Worm (Caenorhabditis elegans) whole organism, L1 larva: ENCODE data around the gene jmjd-3.2.

Experiments
- blmp-1 ChIP-seq: fragments of 150-350 bp; optimal IDR thresholded peaks from 2 replicates; lab custom pipeline; 2014; ENCODE audit warnings: missing biosample characterization, missing genetic modification characterization
- egl-27 ChIP-seq, 2 experiments: fragments of 150-350 bp in 1 of 2; sonication (generic microtip); optimal IDR thresholded peaks; 3 replicates each; lab custom pipeline; 2017 to 2018; ENCODE audit warnings: missing biosample characterization in 2 of 2, missing genetic modification characterization in 2 of 2, missing genetic modification reagents in 2 of 2
- grh-1 ChIP-seq: fragments of 200-800 bp; sonication (Bioruptor generic); IDR thresholded peaks from 2 replicates; pipeline ENCODE4 v1.3.6; 2022; ENCODE audit warnings: missing genetic modification reagents, missing genetic modification characterization, missing compliant biosample characterization
- lin-39 ChIP-seq: fragments of 150-350 bp; optimal IDR thresholded peaks from 2 replicates; lab custom pipeline; 2014; ENCODE audit warnings: missing biosample characterization, missing genetic modification reagents, missing genetic modification characterization
- nhr-11 ChIP-seq: fragments of 150-350 bp; optimal IDR thresholded peaks from 2 replicates; lab custom pipeline; 2014; ENCODE audit warnings: missing biosample characterization, missing genetic modification characterization
- snpc-4 ChIP-seq: fragments of 150-350 bp; optimal IDR thresholded peaks from 2 replicates; lab custom pipeline; 2014; ENCODE audit warnings: missing biosample characterization, missing genetic modification characterization
- sox-4 ChIP-seq: sonication (generic microtip); optimal IDR thresholded peaks from 2 replicates; lab custom pipeline; 2016; ENCODE audit warnings: missing genetic modification characterization, missing compliant biosample characterization

DNA sequence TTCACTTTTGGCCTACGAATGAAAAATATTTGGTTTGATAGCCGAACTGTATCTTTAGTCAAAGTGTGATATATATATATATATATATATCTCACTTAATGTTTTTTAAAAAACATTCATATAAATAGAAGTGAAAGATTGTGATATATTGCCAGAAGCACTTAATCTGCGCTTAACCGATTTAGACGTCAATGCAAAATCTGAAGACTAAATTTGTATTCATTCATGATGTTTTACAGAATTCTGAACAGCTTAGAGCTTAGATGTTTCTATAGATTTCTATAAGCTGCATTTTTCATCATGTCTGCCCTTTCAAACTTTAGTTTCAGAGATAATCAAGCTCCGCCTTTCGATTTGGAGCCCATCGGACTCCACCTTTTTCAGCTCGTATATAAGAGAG is 5.7 kb upstream of the jmjd-3.2 start, which contains the start of gene F23D12.3:
- no peak for TF ChIP-seq lin-39 (tag; lab: Kevin White, UChicago)
- TF ChIP-seq egl-27 (tag; optimal IDR thresholded peaks at IDR 0.05; lab: Kevin White, UChicago): no peak
- no peak for TF ChIP-seq grh-1 (GFP tag; lab: Robert Waterston, UW)
- no peak for TF ChIP-seq blmp-1
- TF ChIP-seq snpc-4 (tag; lab: Kevin White, UChicago): no peak
- no peak for TF ChIP-seq sox-4 (tag; lab: Kevin White, UChicago)
- no peak for TF ChIP-seq nhr-11 (tag; lab: Kevin White, UChicago)
